Worm (Caenorhabditis elegans): ENCODE measurements around the gene R05F9.9.
"Not testable (repeated sequence)": the region's sequence is repeated elsewhere in the genome, so short reads cannot be mapped to it uniquely, and the experiment has no call there.

Gene R05F9.9

DNA sequence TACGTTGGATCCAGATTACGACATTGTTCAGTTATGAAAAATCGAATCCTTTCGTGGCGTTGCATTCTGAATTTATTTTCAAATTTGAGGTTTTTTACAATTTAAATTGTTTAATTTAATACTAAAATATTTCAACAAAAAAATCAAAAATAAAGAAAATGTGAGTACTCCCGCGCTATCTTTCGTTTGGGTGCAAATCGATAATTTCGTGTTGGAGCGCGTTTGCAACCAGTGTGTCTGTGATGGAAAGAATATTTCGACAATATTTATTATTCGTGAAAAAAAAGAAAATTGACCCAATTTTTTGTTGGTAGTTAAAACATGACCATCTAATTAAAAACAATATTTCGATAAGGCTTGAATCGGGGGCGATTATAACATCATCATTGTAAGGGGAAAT, at the start of gene R05F9.9:
TSS of gene R05F9.9 (minus strand) at position 66 of the 400 bp plus-strand sequence.
- no peak for TF ChIP-seq unc-62 (GFP tag; optimal IDR thresholded peaks at IDR 0.05)

DNA sequence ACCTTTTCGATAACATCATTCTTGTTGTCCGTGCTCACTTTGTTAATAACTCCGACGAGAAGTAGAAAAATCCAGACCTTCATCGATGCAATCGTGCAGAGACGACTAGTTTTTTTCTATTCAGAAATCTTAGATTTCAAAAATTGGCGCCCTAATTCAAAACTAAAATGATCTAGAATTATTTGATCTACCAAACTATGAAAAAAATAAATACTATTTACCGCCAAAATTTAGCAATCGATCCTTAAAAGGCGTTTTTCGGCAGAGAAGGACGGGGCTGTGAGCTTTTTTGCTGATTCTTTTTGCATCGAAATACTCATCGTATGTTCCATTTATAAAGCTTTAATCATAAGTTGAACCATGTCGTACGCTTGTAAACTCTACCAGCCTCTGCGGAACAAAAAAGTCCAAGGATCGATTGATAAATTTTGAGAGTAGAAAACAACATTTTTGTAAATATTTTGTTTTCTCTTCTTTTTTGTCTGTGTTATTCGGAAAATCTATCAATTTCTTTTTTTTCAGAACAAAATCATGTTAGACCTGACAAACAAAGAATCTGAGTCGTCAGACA, 47.6 kb upstream of the R05F9.9 start, which contains the start of the genes try-1 and zyg-12:
TSS of gene try-1 (minus strand) at position 148 of the 571 bp plus-strand sequence.
TSS of gene zyg-12 (plus strand) at position 521 of the 571 bp plus-strand sequence.
- no peak for TF ChIP-seq unc-62 (GFP tag; optimal IDR thresholded peaks at IDR 0.05)

DNA sequence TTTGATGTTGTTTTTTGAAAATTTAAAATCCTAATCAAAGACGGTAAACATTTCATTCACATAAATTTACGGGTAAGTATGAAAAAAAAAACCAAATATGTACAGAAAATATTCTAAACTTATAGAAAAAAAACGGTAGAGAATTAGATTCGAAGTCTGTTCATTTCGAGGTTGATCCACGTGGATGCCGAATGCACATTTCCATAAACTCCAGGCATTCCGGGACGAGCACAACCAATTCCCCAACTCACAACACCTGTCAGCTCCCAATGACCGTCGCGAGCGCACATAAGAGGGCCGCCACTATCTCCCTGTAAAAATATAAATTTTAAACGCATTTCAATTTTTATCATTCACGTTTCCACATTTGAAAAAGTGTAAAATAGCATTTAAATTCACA, 46.2 kb upstream of the R05F9.9 start:
- TF ChIP-seq unc-62 (GFP tag; optimal IDR thresholded peaks at IDR 0.05): no peak

DNA sequence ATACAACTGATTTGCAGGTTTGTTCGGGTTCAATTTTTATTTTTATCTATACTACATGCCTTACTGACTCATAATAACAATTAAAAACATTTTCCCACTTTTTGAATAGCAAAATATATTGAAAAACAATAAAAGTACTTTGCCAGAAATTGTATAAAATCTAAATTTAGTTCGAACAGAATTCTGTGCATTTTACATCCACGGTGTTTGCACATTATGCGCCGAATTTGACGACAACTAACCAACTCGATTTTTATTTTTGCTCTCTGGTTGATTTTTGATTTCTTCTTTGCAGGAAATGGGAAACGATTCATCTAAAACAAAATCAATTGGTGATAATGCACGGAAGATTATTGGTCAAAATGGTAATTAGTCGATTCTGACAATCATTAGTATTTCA, 44.9 kb upstream of the R05F9.9 start:
- no peak for TF ChIP-seq unc-62 (GFP tag; optimal IDR thresholded peaks at IDR 0.05)

DNA sequence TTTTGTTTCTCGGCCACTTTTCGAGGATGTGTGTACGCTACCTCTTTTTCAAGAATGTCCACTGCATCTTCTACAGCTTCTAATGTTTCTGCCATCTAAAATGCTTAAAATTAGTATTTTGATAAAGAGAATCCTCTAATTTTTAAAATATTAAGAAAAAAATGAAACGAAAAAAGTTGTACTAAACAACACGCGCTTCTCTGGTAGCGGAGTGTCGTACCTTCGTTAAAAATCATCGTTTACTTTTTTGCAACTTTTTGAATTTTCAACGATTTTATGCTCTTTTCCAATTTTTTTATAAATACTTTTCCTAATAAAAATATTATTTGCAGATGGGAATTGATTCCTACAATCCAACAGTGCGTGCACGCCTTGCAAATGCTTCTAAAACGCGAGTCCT, 43.8 kb upstream of the R05F9.9 start, which contains the start of the genes gldi-11 and ZK546.2:
TSS of gene gldi-11 (minus strand) at position 95 of the 400 bp plus-strand sequence.
TSS of gene ZK546.2 (plus strand) at position 333 of the 400 bp plus-strand sequence.
- no peak for TF ChIP-seq unc-62 (GFP tag; optimal IDR thresholded peaks at IDR 0.05)

DNA sequence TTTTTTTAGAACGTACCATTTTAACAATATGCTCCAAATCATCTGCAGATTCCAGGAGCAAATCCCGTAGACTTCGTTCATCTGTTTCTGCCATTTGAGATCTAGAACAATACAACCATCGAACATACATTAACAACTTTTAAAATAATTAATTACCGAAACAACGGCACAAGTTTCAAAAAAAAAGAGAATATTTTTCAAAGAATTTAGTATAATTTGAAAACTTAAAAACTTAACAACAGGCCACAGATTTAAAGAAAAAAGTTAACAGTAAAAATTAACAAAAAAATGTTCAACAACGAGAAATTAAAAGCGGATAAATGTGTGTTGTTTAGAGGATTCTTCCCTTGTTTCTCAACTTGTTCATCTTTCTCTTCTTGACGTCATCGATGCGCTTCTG, 41.9 kb upstream of the R05F9.9 start, which contains the start of gene mdt-4:
TSS of gene mdt-4 (minus strand) at position 101 of the 400 bp plus-strand sequence.
- no peak for TF ChIP-seq unc-62 (GFP tag; optimal IDR thresholded peaks at IDR 0.05)

DNA sequence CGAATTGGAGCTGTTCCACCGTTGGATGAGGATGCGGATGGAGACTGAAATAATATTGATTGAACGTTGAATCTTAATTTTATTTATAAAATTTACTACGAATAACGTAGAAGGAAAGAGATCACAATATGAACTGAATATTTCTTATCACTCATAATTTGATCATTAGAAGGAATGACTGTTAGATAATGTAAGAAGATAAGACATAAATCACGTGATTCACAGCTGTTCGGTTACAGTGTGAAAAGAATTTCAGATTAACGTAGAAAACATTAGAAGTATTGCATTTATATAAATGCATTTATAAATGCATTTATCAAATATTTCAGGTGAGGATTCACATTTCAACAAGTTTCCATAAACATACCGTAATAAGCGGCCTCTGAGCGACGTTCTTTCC, 40.9 kb upstream of the R05F9.9 start:
- TF ChIP-seq unc-62 (GFP tag; optimal IDR thresholded peaks at IDR 0.05): no peak

DNA sequence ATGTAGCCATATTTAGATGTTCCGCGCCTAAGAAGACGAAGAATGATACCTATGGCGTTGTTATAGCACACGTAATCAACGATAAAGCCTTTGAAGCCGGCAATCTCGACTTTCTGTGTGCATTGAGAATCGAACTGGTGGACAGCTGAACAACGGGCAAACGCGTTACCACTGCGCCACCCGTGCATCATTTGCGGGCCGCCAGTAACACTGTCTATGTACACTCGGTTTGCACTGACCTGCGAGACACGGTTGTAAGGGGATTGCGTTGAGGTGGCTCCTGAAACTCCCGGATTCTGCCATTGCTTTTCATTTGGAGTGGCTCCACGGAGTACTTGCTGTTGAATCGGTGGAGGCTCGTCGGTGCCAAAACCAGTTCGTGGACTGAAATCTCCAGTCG, 40.5 kb upstream of the R05F9.9 start:
- no peak for TF ChIP-seq unc-62 (GFP tag; optimal IDR thresholded peaks at IDR 0.05)

DNA sequence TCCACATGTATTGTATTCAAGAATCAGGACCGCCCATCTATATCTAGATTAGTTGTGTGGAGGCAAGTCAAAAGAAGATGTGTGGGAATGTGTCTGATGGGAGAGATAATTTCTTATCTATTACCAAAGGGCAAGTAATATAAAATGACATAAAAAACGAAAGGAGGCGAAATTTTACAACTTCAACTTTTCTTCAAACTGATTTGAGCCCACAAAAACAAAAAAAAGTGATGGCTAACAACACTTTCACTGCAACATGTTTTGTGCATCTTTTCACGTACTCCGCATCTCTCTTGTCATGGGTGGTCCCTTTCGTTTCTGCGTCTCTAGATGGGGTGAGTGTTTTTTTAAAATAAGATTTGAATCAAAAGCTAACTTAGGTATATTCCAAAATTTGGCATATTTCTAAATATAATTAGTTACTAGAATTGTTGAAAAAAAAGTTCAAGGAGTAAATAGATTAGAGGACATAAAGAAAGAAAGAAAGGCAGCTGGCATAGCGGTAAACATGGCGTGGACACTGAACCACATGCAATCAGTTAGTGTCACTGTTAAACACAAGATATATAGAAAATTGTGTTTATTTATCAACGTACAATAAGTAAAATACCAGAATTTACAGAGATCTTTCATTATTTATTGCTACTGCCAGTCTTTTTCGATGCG, 39.8 kb upstream of the R05F9.9 start, which contains the start of gene ZK546.19:
TSS of gene ZK546.19 (plus strand) at position 186 of the 666 bp plus-strand sequence.
- no peak for TF ChIP-seq unc-62 (GFP tag; optimal IDR thresholded peaks at IDR 0.05)

DNA sequence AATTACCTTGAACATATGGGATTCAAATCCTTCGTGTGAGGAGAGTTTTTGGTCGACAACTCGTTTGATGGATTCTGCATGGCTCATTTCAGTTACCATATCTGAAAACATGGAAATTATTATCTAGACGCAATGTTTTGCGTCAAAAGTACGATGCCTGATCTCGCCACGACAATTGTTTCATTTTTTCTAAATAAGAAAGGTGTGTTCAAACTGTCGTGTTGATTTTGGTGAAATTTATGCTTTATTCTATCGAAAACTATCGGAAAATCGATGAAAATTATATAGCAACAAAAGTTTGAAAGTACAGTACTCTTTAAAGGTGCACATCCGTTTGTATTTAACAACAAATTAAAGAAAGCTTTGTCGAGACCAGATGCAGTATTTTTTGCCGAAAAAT, 39.1 kb upstream of the R05F9.9 start, which contains the start of gene cblc-1:
TSS of gene cblc-1 (minus strand) at position 101 of the 400 bp plus-strand sequence.
- no peak for TF ChIP-seq unc-62 (GFP tag; optimal IDR thresholded peaks at IDR 0.05)

DNA sequence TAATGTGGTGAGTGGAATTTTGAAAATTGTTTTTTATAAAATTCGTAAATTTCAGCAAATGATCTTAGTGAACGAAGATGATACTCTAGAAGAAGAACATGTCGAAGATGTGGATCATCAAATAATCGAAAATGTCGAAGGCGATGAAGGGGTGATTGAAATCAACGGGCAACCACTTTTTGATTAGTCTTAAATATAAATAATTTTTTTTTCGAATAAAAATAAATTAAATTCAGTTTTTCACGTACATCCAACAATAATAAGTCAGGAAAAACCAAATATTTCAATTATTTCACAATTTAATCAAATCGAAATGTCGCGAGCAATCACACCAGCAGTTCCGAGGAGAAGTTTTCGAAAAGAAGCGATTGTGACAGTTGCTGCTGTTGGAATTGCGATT, 35.8 kb upstream of the R05F9.9 start, which contains the start of gene ZK546.4:
TSS of gene ZK546.4 (plus strand) at position 301 of the 400 bp plus-strand sequence.
- no peak for TF ChIP-seq unc-62 (GFP tag; optimal IDR thresholded peaks at IDR 0.05)

DNA sequence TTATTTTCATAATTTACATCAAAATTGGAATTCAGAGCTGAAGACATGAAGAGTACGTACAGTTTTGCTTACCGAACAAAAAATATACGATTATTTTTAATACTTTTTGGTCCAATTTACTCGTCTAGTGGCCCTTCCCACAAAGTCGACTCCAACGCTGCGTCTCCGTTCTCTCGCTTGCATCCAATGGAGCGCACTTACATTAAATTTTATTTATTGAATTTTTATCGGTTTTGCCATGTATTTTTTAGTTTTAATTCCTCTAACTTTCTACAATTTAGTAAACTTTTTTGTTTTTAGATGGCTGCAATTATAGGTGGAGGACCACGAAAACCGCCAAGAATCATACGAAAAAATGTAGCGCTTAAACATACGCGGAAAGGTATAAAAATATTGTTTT, 33.6 kb upstream of the R05F9.9 start, which contains the start of gene ZK546.5:
TSS of gene ZK546.5 (plus strand) at position 301 of the 400 bp plus-strand sequence.
- no peak for TF ChIP-seq unc-62 (GFP tag; optimal IDR thresholded peaks at IDR 0.05)

DNA sequence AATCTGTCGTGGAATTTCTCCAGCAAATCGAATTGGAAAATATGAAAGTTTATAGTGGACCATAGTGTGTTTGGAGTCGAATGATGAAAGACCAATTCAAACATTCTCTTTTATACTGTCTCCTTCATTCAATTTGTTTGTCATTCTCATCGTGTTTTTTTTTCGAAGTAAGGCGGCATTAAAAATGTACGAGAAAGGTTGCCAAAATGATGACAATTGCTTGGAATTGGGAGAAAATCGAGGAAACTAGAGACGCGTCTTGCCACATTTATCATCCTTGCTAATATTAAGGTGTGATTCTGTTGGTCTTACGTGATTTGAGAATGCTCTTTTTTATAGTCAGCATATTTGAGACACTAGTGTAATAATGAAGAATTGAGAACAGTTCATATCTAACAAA, 33.1 kb upstream of the R05F9.9 start, which contains the start of gene gst-30:
TSS of gene gst-30 (minus strand) at position 101 of the 400 bp plus-strand sequence.
- no peak for TF ChIP-seq unc-62 (GFP tag; optimal IDR thresholded peaks at IDR 0.05)

DNA sequence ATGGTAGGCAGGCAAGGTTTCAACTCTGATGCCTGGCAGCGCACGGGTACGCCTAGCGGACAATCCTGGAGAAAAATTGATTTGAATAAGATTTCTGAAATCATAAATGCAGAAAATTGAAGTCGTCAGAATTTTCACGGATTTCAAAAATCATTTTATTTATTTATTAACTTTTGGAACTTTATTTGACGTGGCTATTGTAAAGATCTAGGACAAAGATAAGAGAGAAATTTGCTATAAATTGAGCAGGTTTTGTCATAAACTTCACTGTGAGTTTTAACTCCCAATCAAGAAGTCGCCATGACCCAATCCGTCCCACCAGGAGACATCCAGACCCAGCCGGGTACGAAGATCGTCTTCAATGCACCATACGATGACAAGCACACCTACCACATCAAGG, 30.8 kb upstream of the R05F9.9 start, which contains the start of gene msp-152:
TSS of gene msp-152 (plus strand) at position 301 of the 400 bp plus-strand sequence.
- not testable (repeated sequence) for TF ChIP-seq unc-62 (GFP tag; optimal IDR thresholded peaks at IDR 0.05)

DNA sequence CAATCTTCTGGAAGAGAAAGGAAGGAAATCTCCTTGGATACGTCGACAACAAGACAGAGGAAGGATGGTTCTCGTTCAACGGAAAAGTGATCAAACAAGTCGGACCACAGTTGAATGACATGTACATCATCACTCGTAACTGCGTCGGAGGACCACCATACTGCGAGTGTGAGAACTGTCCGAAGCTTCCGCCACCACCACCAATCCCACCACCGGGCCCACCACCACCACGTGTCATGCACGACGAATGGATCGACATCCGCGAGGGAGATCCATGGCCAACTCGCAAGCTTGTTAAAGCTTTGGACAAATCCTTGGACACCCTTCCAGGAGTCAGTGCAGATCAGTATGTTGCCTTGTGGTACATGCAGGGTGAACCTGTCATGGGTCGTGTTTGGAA, 29.4 kb upstream of the R05F9.9 start:
- no peak for TF ChIP-seq unc-62 (GFP tag; optimal IDR thresholded peaks at IDR 0.05)

DNA sequence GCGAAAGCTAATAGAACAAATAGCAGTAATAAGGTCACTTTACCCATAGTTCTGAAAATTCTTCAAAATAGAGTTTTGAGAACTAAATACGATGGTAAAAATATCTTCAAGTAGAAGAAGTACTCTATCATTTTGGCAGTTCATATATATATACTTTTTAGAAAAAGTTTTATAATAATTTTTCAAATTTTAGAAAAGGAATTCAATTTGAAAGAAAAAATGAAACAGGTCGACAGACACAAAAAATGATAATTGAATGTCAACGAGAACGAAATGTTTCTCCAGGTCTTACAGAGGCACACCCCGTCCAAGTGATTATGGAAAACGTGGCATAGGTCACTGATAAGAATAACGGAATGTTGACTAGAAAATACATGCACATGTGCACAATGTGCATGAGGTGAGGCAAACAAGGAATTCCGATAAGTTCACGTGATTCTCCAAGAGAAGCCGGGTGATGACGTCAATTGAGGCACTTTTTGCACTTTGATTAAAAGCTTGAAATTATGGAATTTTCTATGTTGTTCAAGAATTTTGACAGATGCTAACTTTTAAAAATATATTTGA, 23.4 kb upstream of the R05F9.9 start, which contains the start of gene aagr-2:
TSS of gene aagr-2 (minus strand) at position 51 of the 567 bp plus-strand sequence.
- TF ChIP-seq unc-62 (GFP tag; optimal IDR thresholded peaks at IDR 0.05): no peak
